Worm (Caenorhabditis elegans) whole organism, L3 larva: ENCODE results near the gene Y62E10A.19.
"Not testable (repeated sequence)": the region's sequence is repeated elsewhere in the genome, so short reads cannot be mapped to it uniquely, and the experiment has no call there.

Experiments
- R02D3.7 ChIP-seq: fragments of 150-350 bp; optimal IDR thresholded peaks from 2 replicates; lab custom pipeline; 2014; ENCODE audit warnings: missing biosample characterization, missing genetic modification characterization
- ZK546.5 ChIP-seq: sonication (generic microtip); optimal IDR thresholded peaks from 2 replicates; lab custom pipeline; 2017; ENCODE audit warnings: missing biosample characterization, missing genetic modification characterization
- aly-2 ChIP-seq: fragments of 150-350 bp; optimal IDR thresholded peaks from 2 replicates; lab custom pipeline; 2014; ENCODE audit warnings: missing biosample characterization, missing genetic modification characterization
- ama-1 ChIP-seq: fragments of 150-350 bp; optimal IDR thresholded peaks from 2 replicates; lab custom pipeline; 2018
- ceh-16 ChIP-seq: sonication (generic microtip); optimal IDR thresholded peaks from 2 replicates; lab custom pipeline; 2017; ENCODE audit warnings: missing biosample characterization, missing genetic modification characterization
- ceh-82 ChIP-seq: fragments of 150-350 bp; optimal IDR thresholded peaks from 2 replicates; lab custom pipeline; 2014; ENCODE audit warnings: missing biosample characterization, missing genetic modification characterization
- ceh-9 ChIP-seq: sonication (generic microtip); optimal IDR thresholded peaks from 2 replicates; lab custom pipeline; 2018; ENCODE audit warnings: missing biosample characterization, missing genetic modification characterization
- egl-27 ChIP-seq: sonication (generic microtip); optimal IDR thresholded peaks from 4 replicates; lab custom pipeline; 2017; ENCODE audit warnings: missing biosample characterization, missing genetic modification reagents, missing genetic modification characterization
- egl-5 ChIP-seq: fragments of 150-350 bp; optimal IDR thresholded peaks from 2 replicates; lab custom pipeline; 2017; ENCODE audit warnings: missing biosample characterization, missing genetic modification reagents, missing genetic modification characterization, inconsistent platforms
- elt-1 ChIP-seq: fragments of 150-350 bp; optimal IDR thresholded peaks from 2 replicates; lab custom pipeline; 2014; ENCODE audit warnings: missing biosample characterization, missing genetic modification characterization
- elt-2 ChIP-seq: sonication (generic microtip); optimal IDR thresholded peaks from 2 replicates; lab custom pipeline; 2016; ENCODE audit warnings: missing genetic modification reagents, mild to moderate bottlenecking, missing genetic modification characterization, missing compliant biosample characterization
- elt-3 ChIP-seq, 3 experiments: fragments of 150-350 bp in 1 of 3; sonication (generic microtip) in 2 of 3; optimal IDR thresholded peaks; 2 replicates in 2 of 3; 4 replicates in 1 of 3; lab custom pipeline; 2014 to 2017; ENCODE audit warnings: missing biosample characterization in 3 of 3, missing genetic modification characterization in 3 of 3
- eor-1 ChIP-seq, 2 experiments: fragments of 150-350 bp; optimal IDR thresholded peaks; 2 replicates each; lab custom pipeline; 2014 to 2018; ENCODE audit warnings: missing biosample characterization in 2 of 2, missing genetic modification characterization in 2 of 2
- fkh-10 ChIP-seq: sonication (generic microtip); optimal IDR thresholded peaks from 2 replicates; lab custom pipeline; 2017; ENCODE audit warnings: missing biosample characterization, missing genetic modification reagents, missing genetic modification characterization
- fkh-2 ChIP-seq: fragments of 150-350 bp; optimal IDR thresholded peaks from 2 replicates; lab custom pipeline; 2014; ENCODE audit warnings: missing biosample characterization, missing genetic modification reagents, missing genetic modification characterization
- fos-1 ChIP-seq: fragments of 150-350 bp; optimal IDR thresholded peaks from 2 replicates; lab custom pipeline; 2014; ENCODE audit warnings: missing biosample characterization, missing genetic modification characterization
- hmg-11 ChIP-seq: sonication (generic microtip); optimal IDR thresholded peaks from 2 replicates; lab custom pipeline; 2016; ENCODE audit warnings: missing genetic modification characterization, missing compliant biosample characterization
- jun-1 ChIP-seq: fragments of 150-350 bp; optimal IDR thresholded peaks from 2 replicates; lab custom pipeline; 2014; ENCODE audit warnings: missing biosample characterization, missing genetic modification reagents, missing genetic modification characterization
- lin-39 ChIP-seq: fragments of 150-350 bp; optimal IDR thresholded peaks from 2 replicates; lab custom pipeline; 2018; ENCODE audit warnings: missing biosample characterization, missing genetic modification reagents, missing genetic modification characterization
- lsy-12 ChIP-seq: sonication (generic microtip); optimal IDR thresholded peaks from 2 replicates; lab custom pipeline; 2016; ENCODE audit warnings: mild to moderate bottlenecking, missing genetic modification characterization, missing compliant biosample characterization
- mdl-1 ChIP-seq: fragments of 150-350 bp; optimal IDR thresholded peaks from 2 replicates; lab custom pipeline; 2014; ENCODE audit warnings: missing biosample characterization, missing genetic modification characterization
- mml-1 ChIP-seq: fragments of 150-350 bp; sonication (generic microtip); optimal IDR thresholded peaks from 3 replicates; lab custom pipeline; 2014; ENCODE audit warnings: missing biosample characterization, missing genetic modification characterization
- nfya-1 ChIP-seq: sonication (generic microtip); optimal IDR thresholded peaks from 2 replicates; lab custom pipeline; 2017; ENCODE audit warnings: missing genetic modification characterization, mild to moderate bottlenecking, missing compliant biosample characterization, antibody characterized with exemption, moderate library complexity; ENCODE audit not compliant: insufficient read depth
- nhr-11 ChIP-seq: fragments of 150-350 bp; optimal IDR thresholded peaks from 2 replicates; lab custom pipeline; 2014; ENCODE audit warnings: missing biosample characterization, missing genetic modification characterization
- nhr-12 ChIP-seq: fragments of 150-350 bp; optimal IDR thresholded peaks from 2 replicates; lab custom pipeline; 2014; ENCODE audit warnings: missing biosample characterization, missing genetic modification characterization
- nhr-237 ChIP-seq: fragments of 150-350 bp; optimal IDR thresholded peaks from 2 replicates; lab custom pipeline; 2014; ENCODE audit warnings: missing biosample characterization, missing genetic modification characterization
- nhr-25 ChIP-seq: sonication (generic microtip); optimal IDR thresholded peaks from 2 replicates; lab custom pipeline; 2017; ENCODE audit warnings: missing biosample characterization, missing genetic modification characterization
- nhr-28 ChIP-seq: fragments of 150-350 bp; optimal IDR thresholded peaks from 2 replicates; lab custom pipeline; 2014; ENCODE audit warnings: missing biosample characterization, missing genetic modification characterization
- nhr-67 ChIP-seq: fragments of 150-350 bp; optimal IDR thresholded peaks from 2 replicates; lab custom pipeline; 2014; ENCODE audit warnings: missing biosample characterization, missing genetic modification characterization
- nhr-77 ChIP-seq: fragments of 150-350 bp; optimal IDR thresholded peaks from 2 replicates; lab custom pipeline; 2014; ENCODE audit warnings: missing biosample characterization, missing genetic modification characterization
- pha-4 ChIP-seq: fragments of 150-350 bp; optimal IDR thresholded peaks from 2 replicates; lab custom pipeline; 2014; ENCODE audit warnings: missing biosample characterization, missing genetic modification reagents, missing genetic modification characterization
- sea-2 ChIP-seq: fragments of 150-350 bp; sonication (generic microtip); optimal IDR thresholded peaks from 4 replicates; lab custom pipeline; 2014; ENCODE audit warnings: missing biosample characterization, missing genetic modification reagents, missing genetic modification characterization
- skn-1 ChIP-seq: fragments of 150-350 bp; optimal IDR thresholded peaks from 2 replicates; lab custom pipeline; 2014; ENCODE audit warnings: missing biosample characterization, missing genetic modification characterization
- snpc-4 ChIP-seq: fragments of 150-350 bp; optimal IDR thresholded peaks from 2 replicates; lab custom pipeline; 2014; ENCODE audit warnings: missing biosample characterization, missing genetic modification characterization
- tbx-2 ChIP-seq: sonication (generic microtip); optimal IDR thresholded peaks from 2 replicates; lab custom pipeline; 2016; ENCODE audit warnings: mild to moderate bottlenecking, missing genetic modification characterization, missing compliant biosample characterization
- zag-1 ChIP-seq: fragments of 150-350 bp; optimal IDR thresholded peaks from 2 replicates; lab custom pipeline; 2014; ENCODE audit warnings: missing biosample characterization, missing genetic modification characterization
- ztf-11 ChIP-seq: fragments of 150-350 bp; optimal IDR thresholded peaks from 2 replicates; lab custom pipeline; 2014; ENCODE audit warnings: missing biosample characterization, missing genetic modification characterization
- ztf-4 ChIP-seq: fragments of 150-350 bp; optimal IDR thresholded peaks from 2 replicates; lab custom pipeline; 2014; ENCODE audit warnings: missing biosample characterization, missing genetic modification characterization

Gene Y62E10A.19

ce11 chrIV:13433904-13434303, 25.8 kb upstream of the Y62E10A.19 start, which contains the start of gene K09B11.5:
Gene K09B11.5 (minus strand): TSS chrIV:13434004.
- TF ChIP-seq ZK546.5; ceh-9 (tag; lab: Kevin White, UChicago); nhr-237: not testable (repeated sequence)
- TF ChIP-seq, all 47 proteins: peak for 0; not testable (repeated sequence) for 47

ce11 chrIV:13430137-13430536, 22.0 kb upstream of the Y62E10A.19 start:
- peak; percentile 65 for TF ChIP-seq snpc-4

ce11 chrIV:13429240-13429639, 21.1 kb upstream of the Y62E10A.19 start, which contains the start of gene K09B11.4:
Gene K09B11.4 (plus strand): TSS chrIV:13429540.
- TF ChIP-seq nhr-12, result no peak
- no peak for TF ChIP-seq nhr-67 (tag; lab: Kevin White, UChicago)
- TF ChIP-seq ceh-16, result no peak
- no peak for TF ChIP-seq elt-2 (tag; lab: Kevin White, UChicago)
- TF ChIP-seq snpc-4, result no peak
- TF ChIP-seq nhr-28, result no peak
- no peak for TF ChIP-seq aly-2
- no peak for TF ChIP-seq egl-5 (tag; lab: Kevin White, UChicago)
- TF ChIP-seq lin-39, result no peak
- no peak for TF ChIP-seq ama-1 (lab: Kevin White, UChicago)
- no peak for TF ChIP-seq mml-1 (tag; lab: Kevin White, UChicago)
- no peak for TF ChIP-seq fkh-2
- TF ChIP-seq nhr-237, result no peak
- no peak for TF ChIP-seq sea-2
- no peak for TF ChIP-seq lsy-12 (tag; lab: Kevin White, UChicago)
- TF ChIP-seq ZK546.5, result no peak

- TF ChIP-seq aly-2 (no peak), snpc-4 (no peak), elt-1 (tag; lab: Kevin White, UChicago) (no peak), nhr-28 (no peak), mml-1 (tag; lab: Kevin White, UChicago) (no peak), eor-1 (tag; optimal IDR thresholded peaks at IDR 0.05; lab: Kevin White, UChicago) (no peak), nhr-77 (tag; lab: Kevin White, UChicago) (no peak), ceh-82 (tag; lab: Kevin White, UChicago) (no peak), nhr-67 (tag; lab: Kevin White, UChicago) (no peak), mdl-1 (tag; lab: Kevin White, UChicago) (no peak), nhr-25 (tag; lab: Kevin White, UChicago) (no peak), skn-1 (tag; lab: Kevin White, UChicago) (no peak), tbx-2 (tag; lab: Kevin White, UChicago) (no peak), elt-3 (tag; optimal IDR thresholded peaks at IDR 0.05; lab: Kevin White, UChicago) (no peak), elt-2 (tag; lab: Kevin White, UChicago) (no peak), R02D3.7 (tag; lab: Kevin White, UChicago) (no peak), jun-1 (tag; lab: Kevin White, UChicago) (no peak)
These were observed 14.1 kb upstream of the Y62E10A.19 start, which contains the start of gene nol-9 for ce11 chrIV:13422200-13422599. Gene nol-9 (plus strand): TSS chrIV:13422500.

- peak; percentile 8 for TF ChIP-seq hmg-11 (tag; lab: Kevin White, UChicago)
- TF ChIP-seq pha-4 (tag; lab: Kevin White, UChicago), result peak; percentile 47
- TF ChIP-seq mml-1 (tag; lab: Kevin White, UChicago), result no peak
These were observed 7.7 kb upstream of the Y62E10A.19 start, which contains the start of the genes pik-1 and aptf-2 for ce11 chrIV:13415739-13416271. Gene pik-1 (plus strand): TSS chrIV:13416041. Gene aptf-2 (minus strand): TSS chrIV:13416051.

- TF ChIP-seq lin-39 (no peak), ztf-4 (tag; lab: Kevin White, UChicago) (no peak), skn-1 (tag; lab: Kevin White, UChicago) (no peak), nhr-28 (no peak), nhr-12 (no peak), sea-2 (no peak), elt-1 (tag; lab: Kevin White, UChicago) (no peak), nhr-67 (tag; lab: Kevin White, UChicago) (no peak), nfya-1 (no peak), hmg-11 (tag; lab: Kevin White, UChicago) (peak; percentile 50), elt-3 (tag; optimal IDR thresholded peaks at IDR 0.05; lab: Kevin White, UChicago) (no peak), elt-2 (tag; lab: Kevin White, UChicago) (peak; percentile 5), egl-5 (tag; lab: Kevin White, UChicago) (no peak), nhr-237 (no peak), snpc-4 (peak; percentile 25), egl-27 (no peak), ceh-9 (tag; lab: Kevin White, UChicago) (no peak), ZK546.5 (no peak), zag-1 (tag; lab: Kevin White, UChicago) (no peak), nhr-25 (tag; lab: Kevin White, UChicago) (no peak), nhr-11 (tag; lab: Kevin White, UChicago) (no peak), ztf-11 (tag; lab: Kevin White, UChicago) (no peak), fos-1 (tag; lab: Kevin White, UChicago) (no peak), fkh-10 (no peak), mdl-1 (tag; lab: Kevin White, UChicago) (no peak), pha-4 (tag; lab: Kevin White, UChicago) (peak; percentile 62)
These were observed 4.8 kb upstream of the Y62E10A.19 start, which contains the start of gene gcl-1 for ce11 chrIV:13412845-13413383. Gene gcl-1 (minus strand): TSS chrIV:13412895.
